Worm (Caenorhabditis elegans) whole organism, L4/young adult: Measurements from ENCODE around the gene R160.4.

Experiments used
- W03F9.2 ChIP-seq: fragments of 150-350 bp; optimal IDR thresholded peaks from 2 replicates; lab custom pipeline; 2014; ENCODE audit warnings: missing biosample characterization, missing genetic modification characterization
- dao-5 ChIP-seq: sonication (generic microtip); optimal IDR thresholded peaks from 2 replicates; lab custom pipeline; 2016; ENCODE audit warnings: missing genotype, missing genetic modification characterization, moderate library complexity, missing compliant biosample characterization
- him-1 ChIP-seq: sonication (generic microtip); optimal IDR thresholded peaks from 2 replicates; lab custom pipeline; 2016; ENCODE audit warnings: missing genotype, missing genetic modification reagents, missing genetic modification characterization, missing compliant biosample characterization

- TF ChIP-seq dao-5 (tag; lab: Kevin White, UChicago) (no peak), him-1 (tag; lab: Kevin White, UChicago) (no peak), W03F9.2 (tag; lab: Kevin White, UChicago) (no peak)
Measured at ce11 chrX:4397460-4397859, 28.8 kb upstream of the R160.4 start.
